Worm (Caenorhabditis elegans): Measurements from ENCODE around the gene lpr-6.

Gene lpr-6

ce11 chrX:11059744-11060143, at the start of gene lpr-6:
lpr-6 (plus strand) TSS chrX:11059994.
- TF ChIP-seq T23F11.4 (GFP tag; optimal IDR thresholded peaks at IDR 0.05) = no peak
- TF ChIP-seq elt-2 (tag; optimal IDR thresholded peaks at IDR 0.05) = no peak
- TF ChIP-seq dmd-4 (tag; optimal IDR thresholded peaks at IDR 0.05; ENCODE audit: borderline replicate concordance) = no peak
- TF ChIP-seq ceh-31 (tag; optimal IDR thresholded peaks at IDR 0.05) = peak; percentile 2
- no peak for TF ChIP-seq madf-2 (tag; optimal IDR thresholded peaks at IDR 0.05)
- TF ChIP-seq ztf-16 (tag; optimal IDR thresholded peaks at IDR 0.05) = no peak
- TF ChIP-seq ama-1 (optimal IDR thresholded peaks at IDR 0.05) = peak; percentile 19
- no peak for TF ChIP-seq ref-2 (tag; optimal IDR thresholded peaks at IDR 0.05)

DNA sequence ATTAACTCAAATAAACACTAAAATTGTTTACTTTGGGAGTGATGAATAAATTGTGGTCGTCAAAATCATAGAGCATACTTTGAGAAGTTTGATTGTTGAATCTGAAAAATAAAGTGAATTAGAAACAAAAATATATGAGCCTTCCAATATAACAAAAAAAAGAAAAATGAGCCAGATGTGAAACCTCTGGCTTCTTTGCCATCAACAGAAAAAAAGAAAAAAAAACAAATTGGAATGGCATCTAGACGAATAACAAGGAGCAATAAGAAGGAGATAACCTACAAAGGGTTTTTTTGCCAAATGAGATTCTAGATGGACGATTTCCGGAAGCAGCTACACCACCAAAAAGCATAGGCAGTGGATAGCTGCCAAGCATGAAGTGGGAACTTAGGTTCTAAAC, 49.2 kb upstream of the lpr-6 start, which contains the start of gene F58A3.4:
Gene F58A3.4 (minus strand): TSS at position 101 of the 400 bp plus-strand sequence.
- TF ChIP-seq che-1 (tag; optimal IDR thresholded peaks at IDR 0.05) = no peak
- no peak for TF ChIP-seq C08G9.2 (tag; optimal IDR thresholded peaks at IDR 0.05)
- no peak for TF ChIP-seq ceh-6 (GFP tag; optimal IDR thresholded peaks at IDR 0.05)
- no peak for TF ChIP-seq hlh-8 (tag; optimal IDR thresholded peaks at IDR 0.05)
- no peak for TF ChIP-seq Y22D7AL.16 (tag; optimal IDR thresholded peaks at IDR 0.05)
- no peak for TF ChIP-seq zip-5 (tag; optimal IDR thresholded peaks at IDR 0.05)
- TF ChIP-seq eyg-1 (tag; optimal IDR thresholded peaks at IDR 0.05) = no peak
- TF ChIP-seq npax-4 (tag; optimal IDR thresholded peaks at IDR 0.05) = no peak
- no peak for TF ChIP-seq rnt-1 (tag; optimal IDR thresholded peaks at IDR 0.05)
- no peak for TF ChIP-seq ahr-1 (tag; optimal IDR thresholded peaks at IDR 0.05)
- no peak for TF ChIP-seq ceh-30 (tag; optimal IDR thresholded peaks at IDR 0.05)
- TF ChIP-seq ceh-19 (GFP tag; optimal IDR thresholded peaks at IDR 0.05) = no peak
- TF ChIP-seq pax-1 (tag; optimal IDR thresholded peaks at IDR 0.05) = no peak
- no peak for TF ChIP-seq mec-3 (tag; optimal IDR thresholded peaks at IDR 0.05; ENCODE audit: borderline replicate concordance)
- no peak for TF ChIP-seq ceh-18 (tag; optimal IDR thresholded peaks at IDR 0.05)
- no peak for TF ChIP-seq unc-3 (GFP tag; conservative IDR thresholded peaks at IDR 0.05)
- no peak for TF ChIP-seq unc-3 (tag; optimal IDR thresholded peaks at IDR 0.05)
- TF ChIP-seq madf-2 (tag; optimal IDR thresholded peaks at IDR 0.05) = no peak
- no peak for TF ChIP-seq odd-2 (tag; optimal IDR thresholded peaks at IDR 0.05)
- no peak for TF ChIP-seq hlh-15 (tag; optimal IDR thresholded peaks at IDR 0.05)

DNA sequence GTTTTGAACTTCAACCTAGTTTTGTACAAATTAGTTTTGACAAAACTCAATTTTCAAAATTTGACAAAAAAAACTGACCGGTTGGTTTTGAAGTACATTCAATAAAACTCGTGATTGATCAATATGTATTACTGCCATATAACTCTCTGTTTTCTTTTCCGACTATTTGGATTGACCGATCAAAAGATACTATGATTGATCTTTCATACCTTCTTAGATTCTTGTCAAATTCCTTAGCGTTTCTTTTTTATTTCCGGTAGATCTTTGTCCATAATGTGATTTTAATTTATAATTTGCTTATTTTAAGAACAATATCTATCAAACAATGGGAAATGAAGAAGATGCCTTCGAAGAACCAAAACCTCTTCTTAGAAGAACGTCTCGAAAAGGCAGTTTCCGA, 47.5 kb upstream of the lpr-6 start, which contains the start of gene F58A3.3:
Gene F58A3.3 (plus strand): TSS at position 301 of the 400 bp plus-strand sequence.
- TF ChIP-seq hlh-6 (tag; optimal IDR thresholded peaks at IDR 0.05) (no peak), lin-11 (tag; optimal IDR thresholded peaks at IDR 0.05) (no peak), nhr-11 (tag; optimal IDR thresholded peaks at IDR 0.05) (no peak), ceh-31 (tag; optimal IDR thresholded peaks at IDR 0.05) (no peak), ceh-2 (tag; optimal IDR thresholded peaks at IDR 0.05) (no peak), ztf-16 (tag; optimal IDR thresholded peaks at IDR 0.05) (no peak), mec-3 (tag; optimal IDR thresholded peaks at IDR 0.05; ENCODE audit: borderline replicate concordance) (no peak), npax-4 (tag; optimal IDR thresholded peaks at IDR 0.05) (no peak), hlh-30 (tag; optimal IDR thresholded peaks at IDR 0.05; ENCODE audit: insufficient read depth) (no peak), rnt-1 (tag; optimal IDR thresholded peaks at IDR 0.05) (no peak), tbx-7 (tag; optimal IDR thresholded peaks at IDR 0.05) (no peak), gmeb-2 (tag; optimal IDR thresholded peaks at IDR 0.05) (no peak), che-1 (tag; optimal IDR thresholded peaks at IDR 0.05) (no peak)

DNA sequence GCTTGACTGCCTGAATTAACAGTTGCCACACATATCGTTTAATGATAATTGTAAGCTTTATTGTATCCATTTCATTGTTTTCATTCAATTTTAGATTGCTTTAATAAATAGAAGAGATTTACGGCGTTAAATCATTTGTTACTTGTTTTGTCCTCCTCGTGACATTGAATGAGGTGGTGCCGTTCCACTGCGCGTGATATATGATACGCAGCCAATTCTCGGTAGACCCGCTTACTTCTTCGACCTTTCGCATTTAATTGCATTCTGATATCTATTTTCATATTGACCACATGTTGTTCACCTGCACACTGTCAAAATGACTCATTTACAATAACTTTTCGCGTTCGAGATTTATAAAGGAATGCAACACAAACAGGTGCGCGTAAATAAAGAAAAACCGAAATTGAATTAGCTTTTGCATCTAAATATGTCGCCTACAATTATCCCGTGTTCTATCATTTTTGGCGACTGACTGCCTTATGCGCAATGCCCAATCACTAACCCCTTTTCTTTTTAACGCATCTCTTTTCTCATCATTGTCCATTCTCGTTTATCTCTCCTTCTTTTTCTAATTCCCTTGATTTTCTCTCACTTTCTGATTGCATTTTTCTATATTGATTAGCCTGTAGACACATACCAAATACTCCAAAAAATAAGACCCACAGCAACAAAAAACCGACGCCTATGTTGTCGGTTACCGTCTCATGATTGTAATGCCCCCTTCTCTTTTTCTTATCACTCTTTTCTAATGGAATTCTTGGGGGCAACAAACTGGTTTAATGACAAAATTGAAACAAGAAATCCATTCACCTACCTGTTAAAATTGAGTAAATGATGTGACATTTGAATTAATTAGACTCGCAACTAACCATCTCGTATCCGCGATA, 45.2 kb upstream of the lpr-6 start:
- TF ChIP-seq eyg-1 (tag; optimal IDR thresholded peaks at IDR 0.05) (no peak), hlh-30 (tag; optimal IDR thresholded peaks at IDR 0.05; ENCODE audit: insufficient read depth) (no peak), K02D7.2 (tag; optimal IDR thresholded peaks at IDR 0.05) (no peak), elt-4 (tag; optimal IDR thresholded peaks at IDR 0.05) (no peak), gmeb-2 (tag; optimal IDR thresholded peaks at IDR 0.05) (no peak), pax-1 (tag; optimal IDR thresholded peaks at IDR 0.05) (no peak), ceh-34 (tag; optimal IDR thresholded peaks at IDR 0.05) (no peak), ceh-19 (GFP tag; optimal IDR thresholded peaks at IDR 0.05) (no peak), ceh-22 (tag; optimal IDR thresholded peaks at IDR 0.05) (no peak)
